Fruit fly (Drosophila melanogaster) whole organism, wandering third instar larva: ENCODE data around the gene meso18E.

Experiments used
- Hr78 ChIP-seq: fragments of >200 bp; optimal IDR thresholded peaks from 2 replicates; lab custom pipeline; 2017; ENCODE audit warnings: missing biosample characterization, missing genetic modification characterization
- Myc ChIP-seq: fragments of >200 bp; optimal IDR thresholded peaks from 2 replicates; lab custom pipeline; 2017
- br ChIP-seq: fragments of 200-800 bp; sonication (Bioruptor generic); optimal IDR thresholded peaks from 2 replicates; lab custom pipeline; 2016; ENCODE audit warnings: missing biosample characterization, missing genetic modification characterization
- foxo ChIP-seq, 2 experiments: fragments of 200-800 bp; sonication (Bioruptor generic); optimal IDR thresholded peaks; 2 replicates in 1 of 2; 3 replicates in 1 of 2; lab custom pipeline; 2016 to 2017; ENCODE audit warnings: missing biosample characterization in 2 of 2, missing genetic modification characterization in 2 of 2
- fru ChIP-seq: fragments of 200-800 bp; sonication (Bioruptor generic); optimal IDR thresholded peaks from 3 replicates; lab custom pipeline; 2016; ENCODE audit warnings: missing biosample characterization, mild to moderate bottlenecking, missing genetic modification characterization
- lola ChIP-seq: fragments of >200 bp; optimal IDR thresholded peaks from 2 replicates; lab custom pipeline; 2017; ENCODE audit warnings: missing biosample characterization, missing genetic modification characterization
- psq ChIP-seq: fragments of 200-800 bp; sonication (Bioruptor generic); optimal IDR thresholded peaks from 3 replicates; lab custom pipeline; 2017; ENCODE audit warnings: missing biosample characterization, mild to moderate bottlenecking, missing genetic modification characterization, moderate library complexity
- usp ChIP-seq: fragments of >200 bp; optimal IDR thresholded peaks from 2 replicates; lab custom pipeline; 2017; ENCODE audit warnings: missing biosample characterization, missing genetic modification characterization

- no peak for TF ChIP-seq br (GFP tag; lab: Kevin White, UChicago)
- no peak for TF ChIP-seq psq (GFP tag; lab: Kevin White, UChicago)
- TF ChIP-seq fru (GFP tag; lab: Kevin White, UChicago), result no peak
- TF ChIP-seq lola, result no peak
- no peak for TF ChIP-seq Myc (lab: Kevin White, UChicago)
- TF ChIP-seq foxo (GFP tag; optimal IDR thresholded peaks at IDR 0.05; lab: Kevin White, UChicago), result no peak
- TF ChIP-seq usp (GFP tag; lab: Kevin White, UChicago), result no peak
- TF ChIP-seq Hr78 (GFP tag; lab: Kevin White, UChicago), result no peak
Observed at dm6 chrX:19714816-19715215, 2.0 kb upstream of the meso18E start.
